Fruit fly (Drosophila melanogaster): Measurements from ENCODE around the gene RpL37A.

- TF ChIP-seq CG8478 (optimal IDR thresholded peaks at IDR 0.05) (no peak), CTCF (optimal IDR thresholded peaks at IDR 0.05) (no peak)
Measured at dm6 chr2L:5090352-5090751, 19.6 kb downstream of the RpL37A start.
